Worm (Caenorhabditis elegans) whole organism, L4 larva: ENCODE results near the gene gln-2.

Source experiments
- ZK337.2 ChIP-seq: fragments of 200-800 bp; sonication (Bioruptor generic); IDR thresholded peaks from 2 replicates; pipeline ENCODE4 v1.3.6; 2022; ENCODE audit warnings: missing genetic modification reagents, missing genetic modification characterization, missing compliant biosample characterization
- ama-1 ChIP-seq: fragments of 150-350 bp; optimal IDR thresholded peaks from 2 replicates; lab custom pipeline; 2014; ENCODE audit warnings: inconsistent platforms, mixed read lengths
- fkh-10 ChIP-seq: fragments of 150-350 bp; optimal IDR thresholded peaks from 2 replicates; lab custom pipeline; 2014; ENCODE audit warnings: missing biosample characterization, missing genetic modification reagents, missing genetic modification characterization
- gei-8 ChIP-seq: fragments of 200-800 bp; sonication (Bioruptor generic); optimal IDR thresholded peaks from 2 replicates; lab custom pipeline; 2018; ENCODE audit warnings: mild to moderate bottlenecking, missing genetic modification characterization, missing compliant biosample characterization
- hmg-1.1 ChIP-seq: fragments of 200-800 bp; sonication (Bioruptor generic); IDR thresholded peaks from 2 replicates; pipeline ENCODE4 v1.3.6; 2022; ENCODE audit warnings: missing genetic modification reagents, missing genetic modification characterization, missing compliant biosample characterization
- mep-1 ChIP-seq: fragments of 150-350 bp; sonication (generic microtip); optimal IDR thresholded peaks from 3 replicates; lab custom pipeline; 2014; ENCODE audit warnings: missing biosample characterization, missing genetic modification characterization
- mxl-3 ChIP-seq: fragments of 200-800 bp; sonication (Bioruptor generic); optimal IDR thresholded peaks from 2 replicates; lab custom pipeline; 2018; ENCODE audit warnings: mild to moderate bottlenecking, missing genetic modification characterization, missing compliant biosample characterization
- nhr-111 ChIP-seq: fragments of 200-800 bp; sonication (Bioruptor generic); optimal IDR thresholded peaks from 2 replicates; lab custom pipeline; 2018; ENCODE audit warnings: mild to moderate bottlenecking, missing genetic modification characterization, missing compliant biosample characterization
- pqm-1 ChIP-seq: sonication (generic microtip); optimal IDR thresholded peaks from 2 replicates; lab custom pipeline; 2017; ENCODE audit warnings: missing biosample characterization, missing genetic modification characterization
- unc-39 ChIP-seq: sonication (generic microtip); optimal IDR thresholded peaks from 2 replicates; lab custom pipeline; 2017; ENCODE audit warnings: missing biosample characterization, missing genetic modification characterization
- unc-62 ChIP-seq, 3 experiments: fragments of 150-350 bp in 1 of 3; sonication (generic microtip); optimal IDR thresholded peaks in 2 of 3; peaks in 1 of 3; 1 replicate in 1 of 3; 2 replicates in 2 of 3; lab custom pipeline; 2014 to 2017; ENCODE audit warnings: missing biosample characterization in 3 of 3, missing genetic modification characterization in 3 of 3, missing genetic modification reagents in 3 of 3, missing genotype in 1 of 3

DNA sequence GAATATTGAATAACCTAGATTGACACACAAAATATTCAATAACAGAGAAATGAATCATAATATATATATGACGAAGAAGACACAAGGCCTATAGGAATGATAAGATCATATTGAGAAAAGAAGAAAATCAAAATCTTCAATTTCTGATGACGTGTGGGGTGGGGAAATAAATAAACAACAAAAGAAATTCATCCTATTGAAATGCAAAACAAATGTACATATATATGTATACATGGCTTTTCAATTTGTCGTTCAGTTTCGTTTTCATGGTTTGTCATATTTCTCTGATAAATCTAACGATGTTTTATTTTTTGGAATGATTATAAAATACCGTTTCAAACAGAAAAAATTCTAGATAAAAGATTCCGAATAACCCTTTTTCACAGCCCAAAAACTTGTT, 18.0 kb downstream of the gln-2 start, which contains the start of gene ttr-3:
- no peak for TF ChIP-seq unc-39 (tag; lab: Kevin White, UChicago)
- TF ChIP-seq unc-62 (GFP tag; optimal IDR thresholded peaks at IDR 0.05 in 1 of 2; lab: Kevin White, UChicago), result no peak
- TF ChIP-seq unc-62 (tag; optimal IDR thresholded peaks at IDR 0.05; lab: Kevin White, UChicago), result no peak
- TF ChIP-seq ama-1 (lab: Kevin White, UChicago), result no peak
- no peak for TF ChIP-seq mep-1
- TF ChIP-seq pqm-1 (tag; lab: Kevin White, UChicago), result no peak
- TF ChIP-seq hmg-1.1 (GFP tag; lab: Robert Waterston, UW), result no peak
- TF ChIP-seq mxl-3 (GFP tag; lab: Kevin White, UChicago), result no peak
- no peak for TF ChIP-seq fkh-10 (GFP tag; lab: Kevin White, UChicago)
- no peak for TF ChIP-seq ZK337.2 (GFP tag; lab: Robert Waterston, UW)
- TF ChIP-seq nhr-111, result no peak
- no peak for TF ChIP-seq gei-8 (GFP tag; lab: Kevin White, UChicago)
